Worm (Caenorhabditis elegans) whole organism, L4 larva: ENCODE data around the gene mel-11.

Source experiments
- F26F4.8 ChIP-seq: fragments of 200-800 bp; sonication (Bioruptor generic); conservative IDR thresholded peaks from 2 replicates; pipeline ENCODE4 v1.3.6; 2022; ENCODE audit warnings: missing genetic modification characterization, missing compliant biosample characterization
- daf-12 ChIP-seq: fragments of 150-350 bp; optimal IDR thresholded peaks from 2 replicates; lab custom pipeline; 2014; ENCODE audit warnings: missing biosample characterization, missing genetic modification reagents, missing genetic modification characterization
- daf-16 ChIP-seq, 3 experiments: sonication (generic microtip); optimal IDR thresholded peaks; 2 replicates each; lab custom pipeline; 2016 to 2017; ENCODE audit warnings: missing genetic modification characterization in 3 of 3, missing genetic modification reagents in 3 of 3, mild to moderate bottlenecking in 2 of 3, missing compliant biosample characterization in 2 of 3, missing biosample characterization in 1 of 3, moderate library complexity in 1 of 3
- daf-8 ChIP-seq: fragments of 200-800 bp; sonication (Bioruptor generic); IDR thresholded peaks from 2 replicates; pipeline ENCODE4 v1.3.6; 2022; ENCODE audit warnings: missing genetic modification characterization, missing compliant biosample characterization
- dve-1 ChIP-seq: sonication (generic microtip); optimal IDR thresholded peaks from 2 replicates; lab custom pipeline; 2017; ENCODE audit warnings: antibody characterized with exemption, mild to moderate bottlenecking, missing genetic modification characterization, missing compliant biosample characterization; ENCODE audit not compliant: insufficient read depth
- egl-43 ChIP-seq: fragments of 200-800 bp; sonication (Bioruptor generic); IDR thresholded peaks from 2 replicates; pipeline ENCODE4 v1.3.6; 2022; ENCODE audit warnings: missing genetic modification reagents, missing genetic modification characterization, missing compliant biosample characterization
- lin-13 ChIP-seq: fragments of 150-350 bp; optimal IDR thresholded peaks from 2 replicates; lab custom pipeline; 2014; ENCODE audit warnings: missing biosample characterization, missing genetic modification reagents, missing genetic modification characterization
- lin-15B ChIP-seq: fragments of 150-350 bp; sonication (generic microtip); optimal IDR thresholded peaks from 3 replicates; lab custom pipeline; 2014; ENCODE audit warnings: missing biosample characterization, missing genetic modification characterization
- lir-3 ChIP-seq: sonication (generic microtip); optimal IDR thresholded peaks from 2 replicates; lab custom pipeline; 2016; ENCODE audit warnings: mild to moderate bottlenecking, missing genetic modification characterization, missing compliant biosample characterization
- pha-4 ChIP-seq, 2 experiments: fragments of 150-350 bp in 1 of 2; fragments of 200-800 bp in 1 of 2; sonication (Bioruptor generic) in 1 of 2; IDR thresholded peaks in 1 of 2; optimal IDR thresholded peaks in 1 of 2; 2 replicates each; pipeline versions ENCODE4 v1.3.6 to Lab custom; 2014 to 2022; ENCODE audit warnings: missing genetic modification characterization in 2 of 2, missing genetic modification reagents in 2 of 2, missing biosample characterization in 1 of 2, missing compliant biosample characterization in 1 of 2
- unc-62 ChIP-seq, 3 experiments: fragments of 150-350 bp in 1 of 3; sonication (generic microtip); optimal IDR thresholded peaks in 2 of 3; peaks in 1 of 3; 1 replicate in 1 of 3; 2 replicates in 2 of 3; lab custom pipeline; 2014 to 2017; ENCODE audit warnings: missing biosample characterization in 3 of 3, missing genetic modification characterization in 3 of 3, missing genetic modification reagents in 3 of 3, missing genotype in 1 of 3
- zag-1 ChIP-seq: fragments of 150-350 bp; optimal IDR thresholded peaks from 2 replicates; lab custom pipeline; 2014; ENCODE audit warnings: missing biosample characterization, missing genetic modification characterization

DNA sequence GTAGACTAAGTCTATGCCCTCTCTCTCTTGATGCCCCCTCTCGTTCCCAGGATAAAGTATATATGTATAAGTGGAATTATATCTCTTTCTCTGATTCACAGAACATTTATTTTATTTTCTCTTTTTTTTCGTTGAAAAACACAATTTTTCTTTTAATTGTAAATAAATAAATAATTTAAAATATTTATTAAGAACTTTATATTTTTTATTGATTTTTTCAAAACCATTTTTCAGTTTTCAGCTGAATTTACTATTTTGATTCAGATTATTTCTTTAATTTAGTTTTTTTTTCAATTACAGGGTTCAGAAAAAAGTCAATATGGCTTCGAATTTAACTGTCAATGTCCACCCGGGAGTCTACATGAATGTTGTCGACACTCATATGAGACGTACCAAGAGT lies 27.0 kb upstream of the mel-11 start, which contains the start of gene eif-3.F:
- no peak for TF ChIP-seq daf-16 (GFP tag; optimal IDR thresholded peaks at IDR 0.05; lab: Kevin White, UChicago)
- TF ChIP-seq daf-16 (tag; optimal IDR thresholded peaks at IDR 0.05; lab: Kevin White, UChicago), result no peak
- TF ChIP-seq daf-12 (tag; lab: Kevin White, UChicago), result no peak
- no peak for TF ChIP-seq lin-13 (GFP tag; lab: Kevin White, UChicago)
- no peak for TF ChIP-seq daf-8 (GFP tag; lab: Robert Waterston, UW)
- no peak for TF ChIP-seq dve-1 (tag; lab: Kevin White, UChicago)
- no peak for TF ChIP-seq lir-3 (tag; lab: Kevin White, UChicago)
- no peak for TF ChIP-seq unc-62 (GFP tag; optimal IDR thresholded peaks at IDR 0.05 in 1 of 2; lab: Kevin White, UChicago)
- no peak for TF ChIP-seq unc-62 (tag; optimal IDR thresholded peaks at IDR 0.05; lab: Kevin White, UChicago)
- no peak for TF ChIP-seq lin-15B (tag; lab: Kevin White, UChicago)
- no peak for TF ChIP-seq egl-43 (GFP tag; lab: Robert Waterston, UW)
- TF ChIP-seq F26F4.8 (GFP tag; lab: Robert Waterston, UW), result no peak
- no peak for TF ChIP-seq zag-1
- TF ChIP-seq pha-4 (GFP tag; IDR thresholded peaks at IDR 0.05; lab: Robert Waterston, UW), result no peak
- TF ChIP-seq pha-4 (tag; optimal IDR thresholded peaks at IDR 0.05; lab: Kevin White, UChicago), result no peak
